Fruit fly (Drosophila melanogaster): ENCODE data around the gene CG32161.

The CG32161 gene

dm6 chr3L:16873127-16873543 is 27.1 kb downstream of the CG32161 start:
- no peak for TF ChIP-seq Rel (GFP tag; optimal IDR thresholded peaks at IDR 0.05)
- TF ChIP-seq Rel (tag; optimal IDR thresholded peaks at IDR 0.05) = no peak
- no peak for TF ChIP-seq h (GFP tag; optimal IDR thresholded peaks at IDR 0.05)
- no peak for TF ChIP-seq usp (GFP tag; optimal IDR thresholded peaks at IDR 0.05)
- TF ChIP-seq foxo (GFP tag; optimal IDR thresholded peaks at IDR 0.05) = no peak
- no peak for TF ChIP-seq woc (GFP tag; optimal IDR thresholded peaks at IDR 0.05)
- no peak for TF ChIP-seq CG9705 (GFP tag; optimal IDR thresholded peaks at IDR 0.05)
- no peak for TF ChIP-seq Dfd (GFP tag; optimal IDR thresholded peaks at IDR 0.05)

dm6 chr3L:16873679-16874078 is 27.7 kb downstream of the CG32161 start:
- no peak for TF ChIP-seq CG32264 (GFP tag; optimal IDR thresholded peaks at IDR 0.05)
- TF ChIP-seq GATAd (GFP tag; optimal IDR thresholded peaks at IDR 0.05) = no peak
- TF ChIP-seq HLH106 (tag; optimal IDR thresholded peaks at IDR 0.05) = no peak
- TF ChIP-seq CG9705 (GFP tag; optimal IDR thresholded peaks at IDR 0.05) = no peak
- TF ChIP-seq rgr (GFP tag; optimal IDR thresholded peaks at IDR 0.05) = no peak
- no peak for TF ChIP-seq Myc (optimal IDR thresholded peaks at IDR 0.05)
- no peak for TF ChIP-seq lola (GFP tag; optimal IDR thresholded peaks at IDR 0.05)
- no peak for TF ChIP-seq Mio (GFP tag; optimal IDR thresholded peaks at IDR 0.05)
- no peak for TF ChIP-seq jim (GFP tag; optimal IDR thresholded peaks at IDR 0.05)
- TF ChIP-seq dmrt93B (GFP tag; optimal IDR thresholded peaks at IDR 0.05) = no peak
- no peak for TF ChIP-seq sv (GFP tag; optimal IDR thresholded peaks at IDR 0.05)
- TF ChIP-seq Dfd (GFP tag; optimal IDR thresholded peaks at IDR 0.05) = no peak
- TF ChIP-seq Jra (GFP tag; optimal IDR thresholded peaks at IDR 0.05) = no peak
- no peak for TF ChIP-seq brk (GFP tag; optimal IDR thresholded peaks at IDR 0.05)
- no peak for TF ChIP-seq psq (GFP tag; optimal IDR thresholded peaks at IDR 0.05)
- no peak for TF ChIP-seq foxo (GFP tag; optimal IDR thresholded peaks at IDR 0.05)
- TF ChIP-seq dsf (GFP tag; optimal IDR thresholded peaks at IDR 0.05; ENCODE audit: borderline replicate concordance) = no peak
- TF ChIP-seq usp (GFP tag; optimal IDR thresholded peaks at IDR 0.05) = no peak
- no peak for TF ChIP-seq h (GFP tag; optimal IDR thresholded peaks at IDR 0.05)

dm6 chr3L:16875484-16875883 is 29.5 kb downstream of the CG32161 start:
- TF ChIP-seq OdsH (GFP tag; optimal IDR thresholded peaks at IDR 0.05) (no peak), Abd-B (GFP tag; optimal IDR thresholded peaks at IDR 0.05) (no peak), dl (GFP tag; optimal IDR thresholded peaks at IDR 0.05; ENCODE audit: insufficient read depth in 1 of 2, partially characterized antibody in 2 of 2) (no peak), pan (optimal IDR thresholded peaks at IDR 0.05) (no peak), fru (GFP tag; optimal IDR thresholded peaks at IDR 0.05) (no peak), Dfd (GFP tag; optimal IDR thresholded peaks at IDR 0.05) (no peak), Dif (GFP tag; optimal IDR thresholded peaks at IDR 0.05; ENCODE audit: partially characterized antibody) (peak; percentile 22), Hr78 (GFP tag; optimal IDR thresholded peaks at IDR 0.05) (no peak), h (GFP tag; optimal IDR thresholded peaks at IDR 0.05) (no peak), CG9705 (GFP tag; optimal IDR thresholded peaks at IDR 0.05) (no peak), CrebA (GFP tag; optimal IDR thresholded peaks at IDR 0.05; ENCODE audit: borderline replicate concordance) (no peak), psq (GFP tag; optimal IDR thresholded peaks at IDR 0.05) (no peak), Myc (optimal IDR thresholded peaks at IDR 0.05) (peak; percentile 81), dsf (GFP tag; optimal IDR thresholded peaks at IDR 0.05; ENCODE audit: borderline replicate concordance) (no peak), brk (GFP tag; optimal IDR thresholded peaks at IDR 0.05) (no peak), Mio (GFP tag; optimal IDR thresholded peaks at IDR 0.05) (no peak), foxo (GFP tag; optimal IDR thresholded peaks at IDR 0.05) (no peak), Rel (GFP tag; optimal IDR thresholded peaks at IDR 0.05) (no peak), Rel (tag; optimal IDR thresholded peaks at IDR 0.05) (no peak), rgr (GFP tag; optimal IDR thresholded peaks at IDR 0.05) (no peak), dmrt93B (GFP tag; optimal IDR thresholded peaks at IDR 0.05) (no peak), Hr83 (GFP tag; optimal IDR thresholded peaks at IDR 0.05; ENCODE audit: poor library complexity, severe bottlenecking) (no peak), N (GFP tag; optimal IDR thresholded peaks at IDR 0.05) (peak; percentile 81), woc (GFP tag; optimal IDR thresholded peaks at IDR 0.05) (no peak), HLH106 (tag; optimal IDR thresholded peaks at IDR 0.05) (no peak), br (GFP tag; optimal IDR thresholded peaks at IDR 0.05) (no peak), Jra (GFP tag; optimal IDR thresholded peaks at IDR 0.05) (no peak), tai (GFP tag; optimal IDR thresholded peaks at IDR 0.05) (no peak), sage (GFP tag; optimal IDR thresholded peaks at IDR 0.05) (no peak), GATAd (GFP tag; optimal IDR thresholded peaks at IDR 0.05) (no peak), sv (GFP tag; optimal IDR thresholded peaks at IDR 0.05) (no peak), Vsx2 (GFP tag; optimal IDR thresholded peaks at IDR 0.05; ENCODE audit: partially characterized antibody) (peak; percentile 60), Sp1 (GFP tag; optimal IDR thresholded peaks at IDR 0.05) (no peak), ey (GFP tag; optimal IDR thresholded peaks at IDR 0.05) (no peak), lola (GFP tag; optimal IDR thresholded peaks at IDR 0.05) (peak; percentile 90), usp (GFP tag; optimal IDR thresholded peaks at IDR 0.05) (no peak), jim (GFP tag; optimal IDR thresholded peaks at IDR 0.05) (no peak), CG32264 (GFP tag; optimal IDR thresholded peaks at IDR 0.05) (no peak), Hnf4 (GFP tag; optimal IDR thresholded peaks at IDR 0.05) (no peak)
